Worm (Caenorhabditis elegans) whole organism, L3 larva: ENCODE data around the gene ife-1.

Experiments used
- daf-12 ChIP-seq: fragments of 150-350 bp; optimal IDR thresholded peaks from 2 replicates; lab custom pipeline; 2014; ENCODE audit warnings: missing biosample characterization, missing genetic modification reagents, missing genetic modification characterization
- egl-27 ChIP-seq: sonication (generic microtip); optimal IDR thresholded peaks from 4 replicates; lab custom pipeline; 2017; ENCODE audit warnings: missing biosample characterization, missing genetic modification reagents, missing genetic modification characterization
- elt-1 ChIP-seq: fragments of 150-350 bp; optimal IDR thresholded peaks from 2 replicates; lab custom pipeline; 2014; ENCODE audit warnings: missing biosample characterization, missing genetic modification characterization
- fos-1 ChIP-seq: fragments of 150-350 bp; optimal IDR thresholded peaks from 2 replicates; lab custom pipeline; 2014; ENCODE audit warnings: missing biosample characterization, missing genetic modification characterization
- jun-1 ChIP-seq: fragments of 150-350 bp; optimal IDR thresholded peaks from 2 replicates; lab custom pipeline; 2014; ENCODE audit warnings: missing biosample characterization, missing genetic modification reagents, missing genetic modification characterization
- lin-39 ChIP-seq: fragments of 150-350 bp; optimal IDR thresholded peaks from 2 replicates; lab custom pipeline; 2018; ENCODE audit warnings: missing biosample characterization, missing genetic modification reagents, missing genetic modification characterization
- nhr-12 ChIP-seq: fragments of 150-350 bp; optimal IDR thresholded peaks from 2 replicates; lab custom pipeline; 2014; ENCODE audit warnings: missing biosample characterization, missing genetic modification characterization
- nhr-77 ChIP-seq: fragments of 150-350 bp; optimal IDR thresholded peaks from 2 replicates; lab custom pipeline; 2014; ENCODE audit warnings: missing biosample characterization, missing genetic modification characterization
- pha-4 ChIP-seq: fragments of 150-350 bp; optimal IDR thresholded peaks from 2 replicates; lab custom pipeline; 2014; ENCODE audit warnings: missing biosample characterization, missing genetic modification reagents, missing genetic modification characterization
- pqm-1 ChIP-seq: fragments of 150-350 bp; optimal IDR thresholded peaks from 2 replicates; lab custom pipeline; 2017; ENCODE audit warnings: missing biosample characterization, missing genetic modification characterization, inconsistent platforms

DNA sequence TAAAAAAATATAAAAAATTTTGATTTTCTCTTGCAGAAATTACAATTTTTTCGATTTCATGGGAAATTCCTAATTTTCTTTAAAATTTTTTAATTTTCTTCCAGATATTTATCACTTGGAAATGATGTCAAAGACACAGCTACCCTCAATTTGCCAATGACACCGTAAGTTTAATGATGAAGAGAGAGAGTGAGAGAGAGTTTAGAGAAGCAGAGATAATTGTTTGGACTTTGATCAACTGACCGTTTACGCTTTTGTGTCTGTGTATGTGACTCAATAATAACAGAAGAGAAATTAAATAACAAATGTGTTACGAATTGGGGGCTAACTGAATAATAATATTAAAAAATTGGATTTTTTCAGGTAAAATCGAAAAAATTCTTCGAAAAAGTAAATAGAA lies 32.7 kb upstream of the ife-1 start:
- TF ChIP-seq fos-1 (tag; lab: Kevin White, UChicago) (no peak), pha-4 (peak; percentile 67), jun-1 (tag; lab: Kevin White, UChicago) (no peak), egl-27 (tag; lab: Kevin White, UChicago) (no peak), nhr-12 (no peak), daf-12 (tag; lab: Kevin White, UChicago) (no peak), nhr-77 (tag; lab: Kevin White, UChicago) (no peak), pqm-1 (peak; percentile 56), elt-1 (no peak), lin-39 (no peak)
